Fruit fly (Drosophila melanogaster) whole organism, prepupa: ENCODE data around the gene CG6761.

Experiments
- Blimp-1 ChIP-seq: fragments of 200-800 bp; sonication (Bioruptor generic); optimal IDR thresholded peaks from 3 replicates; lab custom pipeline; 2017; ENCODE audit warnings: missing biosample characterization, missing genetic modification characterization, mild to moderate bottlenecking, moderate library complexity, missing genetic modification reagents
- CG10631 ChIP-seq: fragments of 200-800 bp; sonication (Bioruptor generic); optimal IDR thresholded peaks from 2 replicates; lab custom pipeline; 2016; ENCODE audit warnings: missing biosample characterization, missing genetic modification characterization
- CG11294 ChIP-seq: fragments of 200-800 bp; sonication (Bioruptor generic); IDR thresholded peaks from 2 replicates; pipeline ENCODE4 v1.3.6; 2022; ENCODE audit warnings: missing biosample characterization, missing genetic modification characterization
- CG11762 ChIP-seq: fragments of 200-800 bp; sonication (Bioruptor generic); optimal IDR thresholded peaks from 3 replicates; lab custom pipeline; 2016; ENCODE audit warnings: missing biosample characterization, missing genetic modification characterization; ENCODE audit not compliant: insufficient read depth
- CG11902 ChIP-seq: fragments of 200-800 bp; sonication (Bioruptor generic); optimal IDR thresholded peaks from 3 replicates; lab custom pipeline; 2016; ENCODE audit warnings: missing biosample characterization, missing genetic modification characterization
- CG15336 ChIP-seq: fragments of 200-800 bp; sonication (Bioruptor generic); IDR thresholded peaks from 2 replicates; pipeline ENCODE4 v1.3.6; 2022; ENCODE audit warnings: missing biosample characterization, missing genetic modification characterization
- CG1621 ChIP-seq: fragments of 200-800 bp; sonication (Bioruptor generic); optimal IDR thresholded peaks from 3 replicates; lab custom pipeline; 2018; ENCODE audit warnings: missing biosample characterization, mild to moderate bottlenecking, missing genetic modification characterization
- CG16779 ChIP-seq: fragments of 200-800 bp; sonication (Bioruptor generic); optimal IDR thresholded peaks from 3 replicates; lab custom pipeline; 2017; ENCODE audit warnings: missing biosample characterization, mild to moderate bottlenecking, missing genetic modification characterization
- CG3032 ChIP-seq: fragments of 200-800 bp; optimal IDR thresholded peaks from 2 replicates; lab custom pipeline; 2019; ENCODE audit warnings: missing biosample characterization, mild to moderate bottlenecking, missing genetic modification characterization, moderate library complexity
- CG32006 ChIP-seq: fragments of 200-800 bp; sonication (Bioruptor generic); optimal IDR thresholded peaks from 3 replicates; lab custom pipeline; 2017; ENCODE audit warnings: missing biosample characterization, mild to moderate bottlenecking, missing genetic modification characterization
- CG34406 ChIP-seq: fragments of 200-800 bp; sonication (Bioruptor generic); optimal IDR thresholded peaks from 3 replicates; lab custom pipeline; 2016; ENCODE audit warnings: missing biosample characterization, missing genetic modification characterization
- CG6276 ChIP-seq: fragments of 200-800 bp; sonication (Bioruptor generic); optimal IDR thresholded peaks from 2 replicates; lab custom pipeline; 2017; ENCODE audit warnings: missing biosample characterization, mild to moderate bottlenecking, missing genetic modification characterization
- CG6792 ChIP-seq: fragments of 200-800 bp; sonication (Bioruptor generic); optimal IDR thresholded peaks from 3 replicates; lab custom pipeline; 2016; ENCODE audit warnings: missing biosample characterization, missing genetic modification characterization
- CG6808 ChIP-seq: fragments of 200-800 bp; sonication (Bioruptor generic); optimal IDR thresholded peaks from 3 replicates; lab custom pipeline; 2017; ENCODE audit warnings: missing biosample characterization, missing genetic modification characterization, mild to moderate bottlenecking, moderate library complexity, missing genetic modification reagents
- CG6854 ChIP-seq: fragments of 200-800 bp; sonication (Bioruptor generic); optimal IDR thresholded peaks from 2 replicates; lab custom pipeline; 2017; ENCODE audit warnings: missing biosample characterization, mild to moderate bottlenecking, missing genetic modification characterization
- CG8119 ChIP-seq: fragments of 200-800 bp; sonication (Bioruptor generic); IDR thresholded peaks from 3 replicates; pipeline ENCODE4 v1.3.6; 2022; ENCODE audit warnings: missing biosample characterization, missing genetic modification characterization
- CG9139 ChIP-seq: fragments of 200-800 bp; sonication (Bioruptor generic); optimal IDR thresholded peaks from 3 replicates; lab custom pipeline; 2017; ENCODE audit warnings: missing biosample characterization, mild to moderate bottlenecking, missing genetic modification characterization
- Eip75B ChIP-seq: fragments of 200-800 bp; sonication (Bioruptor generic); optimal IDR thresholded peaks from 3 replicates; lab custom pipeline; 2016; ENCODE audit warnings: missing biosample characterization, missing genetic modification characterization
- Eip78C ChIP-seq: fragments of 200-800 bp; sonication (Bioruptor generic); peaks from one replicate; lab custom pipeline; 2016; ENCODE audit warnings: missing biosample characterization, missing genetic modification characterization
- Hr39 ChIP-seq: fragments of 200-800 bp; sonication (Bioruptor generic); optimal IDR thresholded peaks from 2 replicates; lab custom pipeline; 2016; ENCODE audit warnings: missing biosample characterization, missing genetic modification characterization
- Lpt ChIP-seq: fragments of 200-800 bp; sonication (Bioruptor generic); optimal IDR thresholded peaks from 3 replicates; lab custom pipeline; 2016; ENCODE audit warnings: missing biosample characterization, missing genetic modification characterization
- Met ChIP-seq: fragments of 200-800 bp; sonication (Bioruptor generic); optimal IDR thresholded peaks from 3 replicates; lab custom pipeline; 2016; ENCODE audit warnings: missing biosample characterization, missing genetic modification characterization
- OdsH ChIP-seq: fragments of 200-800 bp; sonication (Bioruptor generic); optimal IDR thresholded peaks from 3 replicates; lab custom pipeline; 2016; ENCODE audit warnings: missing biosample characterization, missing genetic modification characterization
- Sox102F ChIP-seq: fragments of 200-800 bp; sonication (Bioruptor generic); optimal IDR thresholded peaks from 2 replicates; lab custom pipeline; 2016; ENCODE audit warnings: missing biosample characterization, mild to moderate bottlenecking, missing genetic modification characterization
- dsx ChIP-seq: fragments of 200-800 bp; optimal IDR thresholded peaks from 3 replicates; lab custom pipeline; 2019; ENCODE audit warnings: missing biosample characterization, mild to moderate bottlenecking, missing genetic modification characterization, moderate library complexity; ENCODE audit not compliant: poor library complexity, severe bottlenecking
- eg ChIP-seq: fragments of 200-800 bp; sonication (Bioruptor generic); IDR thresholded peaks from 3 replicates; pipeline ENCODE4 v1.3.6; 2022; ENCODE audit warnings: missing biosample characterization, missing genetic modification characterization
- fd59A ChIP-seq: fragments of 200-800 bp; sonication (Bioruptor generic); optimal IDR thresholded peaks from 2 replicates; lab custom pipeline; 2017; ENCODE audit warnings: missing biosample characterization, mild to moderate bottlenecking, missing genetic modification characterization, missing genetic modification reagents
- fd85E ChIP-seq: fragments of 200-800 bp; sonication (Bioruptor generic); optimal IDR thresholded peaks from 3 replicates; lab custom pipeline; 2016; ENCODE audit warnings: missing biosample characterization, missing genetic modification characterization
- fkh ChIP-seq: fragments of 200-800 bp; sonication (Bioruptor generic); optimal IDR thresholded peaks from 3 replicates; lab custom pipeline; 2017; ENCODE audit warnings: missing biosample characterization, mild to moderate bottlenecking, missing genetic modification characterization, moderate library complexity
- lz ChIP-seq: fragments of 200-800 bp; sonication (Bioruptor generic); optimal IDR thresholded peaks from 3 replicates; lab custom pipeline; 2016; ENCODE audit warnings: missing biosample characterization, missing genetic modification characterization
- net ChIP-seq: fragments of 200-800 bp; sonication (Bioruptor generic); optimal IDR thresholded peaks from 3 replicates; lab custom pipeline; 2016; ENCODE audit warnings: missing biosample characterization, missing genetic modification characterization
- pdm3 ChIP-seq: fragments of 200-800 bp; sonication (Bioruptor generic); optimal IDR thresholded peaks from 3 replicates; lab custom pipeline; 2016; ENCODE audit warnings: missing biosample characterization, missing genetic modification characterization
- salr ChIP-seq, 2 experiments: fragments of 200-800 bp; sonication (Bioruptor generic); optimal IDR thresholded peaks; 3 replicates each; lab custom pipeline; 2016 to 2018; ENCODE audit warnings: missing biosample characterization in 2 of 2, missing genetic modification characterization in 2 of 2, mild to moderate bottlenecking in 1 of 2
- ss ChIP-seq, 2 experiments: fragments of 200-800 bp; sonication (Bioruptor generic); optimal IDR thresholded peaks; 2 replicates in 1 of 2; 3 replicates in 1 of 2; lab custom pipeline; 2017 to 2018; ENCODE audit warnings: mild to moderate bottlenecking in 2 of 2, missing biosample characterization in 2 of 2, missing genetic modification characterization in 2 of 2, moderate library complexity in 1 of 2
- svp ChIP-seq: fragments of 200-800 bp; sonication (Bioruptor generic); peaks from one replicate; lab custom pipeline; 2016; ENCODE audit warnings: missing biosample characterization, missing genetic modification characterization
- vri ChIP-seq: fragments of 200-800 bp; sonication (Bioruptor generic); optimal IDR thresholded peaks from 3 replicates; lab custom pipeline; 2016; ENCODE audit warnings: missing biosample characterization, mild to moderate bottlenecking, missing genetic modification characterization

The CG6761 gene

dm6 chr3L:9718929-9719328, 15.5 kb upstream of the CG6761 start, which contains the start of the genes CG18178 and CG14174 (continued):
- TF ChIP-seq Eip75B (GFP tag; lab: Kevin White, UChicago) (no peak), CG3032 (peak; percentile 78), svp (no peak), vri (no peak), CG11902 (peak; percentile 41), dsx (GFP tag; lab: Kevin White, UChicago) (peak; percentile 61), CG11762 (peak; percentile 37), CG6792 (peak; percentile 15), CG6854 (GFP tag; lab: Kevin White, UChicago) (peak; percentile 5), fd85E (GFP tag; lab: Kevin White, UChicago) (no peak), CG8119 (GFP tag; lab: Robert Waterston, UW) (no peak; the same call in 2 of the 3 replicates), salr (GFP tag; optimal IDR thresholded peaks at IDR 0.05; lab: Kevin White, UChicago) (peak in 1 of 2 experiments; percentile 36), CG16779 (tag; lab: Kevin White, UChicago) (no peak), Blimp-1 (GFP tag; lab: Kevin White, UChicago) (no peak), fd59A (GFP tag; lab: Kevin White, UChicago) (no peak)
- TF ChIP-seq, all 60 proteins: peak for 22

- no peak for TF ChIP-seq lz
Observed at dm6 chr3L:9717839-9718238, 14.4 kb upstream of the CG6761 start.

dm6 chr3L:9717101-9717500, 13.7 kb upstream of the CG6761 start:
- no peak for TF ChIP-seq fd85E (GFP tag; lab: Kevin White, UChicago)
- TF ChIP-seq CG16779 (tag; lab: Kevin White, UChicago) = peak; percentile 14

- peak; percentile 22 for TF ChIP-seq dsx (GFP tag; lab: Kevin White, UChicago)
- peak in 1 of 2 experiments; percentile 29 for TF ChIP-seq ss (GFP tag; optimal IDR thresholded peaks at IDR 0.05; lab: Kevin White, UChicago)
- peak; percentile 98 for TF ChIP-seq svp
- no peak for TF ChIP-seq Lpt (GFP tag; lab: Kevin White, UChicago)
- TF ChIP-seq CG11762 = no peak
- no peak for TF ChIP-seq CG34406 (GFP tag; lab: Kevin White, UChicago)
- TF ChIP-seq net (GFP tag; lab: Kevin White, UChicago) = no peak
Observed at dm6 chr3L:9716595-9716994, 13.2 kb upstream of the CG6761 start.

- peak; percentile 63 for TF ChIP-seq vri
- TF ChIP-seq ss (GFP tag; optimal IDR thresholded peaks at IDR 0.05; lab: Kevin White, UChicago) = peak; percentile 5 to 52
- TF ChIP-seq CG34406 (GFP tag; lab: Kevin White, UChicago) = no peak
- no peak for TF ChIP-seq Lpt (GFP tag; lab: Kevin White, UChicago)
- peak; percentile 62 for TF ChIP-seq Eip78C (GFP tag; lab: Kevin White, UChicago)
- peak; percentile 51 for TF ChIP-seq CG6854 (GFP tag; lab: Kevin White, UChicago)
- no peak for TF ChIP-seq dsx (GFP tag; lab: Kevin White, UChicago)
- TF ChIP-seq CG1621 (tag; lab: Kevin White, UChicago) = peak; percentile 42
- TF ChIP-seq fkh = peak; percentile 64
Observed at dm6 chr3L:9714537-9715144, 11.2 kb upstream of the CG6761 start.

dm6 chr3L:9713828-9714536, 10.6 kb upstream of the CG6761 start, which contains the start of gene vsg:
vsg (plus strand) TSS chr3L:9714324.
- no peak for TF ChIP-seq CG6276 (GFP tag; lab: Kevin White, UChicago)
- peak; percentile 82 for TF ChIP-seq CG8119 (GFP tag; lab: Robert Waterston, UW)
- TF ChIP-seq Lpt (GFP tag; lab: Kevin White, UChicago) = peak; percentile 52
- TF ChIP-seq CG6808 (GFP tag; lab: Kevin White, UChicago) = peak; percentile 64
- no peak for TF ChIP-seq Sox102F (GFP tag; lab: Kevin White, UChicago)
- no peak for TF ChIP-seq pdm3
- TF ChIP-seq OdsH (GFP tag; lab: Kevin White, UChicago) = peak; percentile 77
- TF ChIP-seq CG6792 = peak; percentile 59
- TF ChIP-seq CG10631 (GFP tag; lab: Kevin White, UChicago) = peak; percentile 90
- TF ChIP-seq CG11902 = peak; percentile 54
- TF ChIP-seq CG6854 (GFP tag; lab: Kevin White, UChicago) = no peak
- no peak for TF ChIP-seq Eip75B (GFP tag; lab: Kevin White, UChicago)
- peak; percentile 10 for TF ChIP-seq CG11762
- TF ChIP-seq eg (GFP tag; lab: Robert Waterston, UW) = peak; percentile 69; the same call in 2 of the 3 replicates
- TF ChIP-seq CG11294 (GFP tag; lab: Robert Waterston, UW) = peak; percentile 53; the same call in 1 of the 2 replicates
- peak; percentile 87 for TF ChIP-seq vri
- TF ChIP-seq CG9139 (GFP tag; lab: Kevin White, UChicago) = peak; percentile 24
- TF ChIP-seq Met (GFP tag; lab: Kevin White, UChicago) = peak; percentile 60
- 0 out of 2 replicates have a peak, but pooled peaks have one; percentile 62 for TF ChIP-seq CG15336
- peak; percentile 21 for TF ChIP-seq net (GFP tag; lab: Kevin White, UChicago)
- TF ChIP-seq CG32006 (GFP tag; lab: Kevin White, UChicago) = peak; percentile 83
- TF ChIP-seq Hr39 (GFP tag; lab: Kevin White, UChicago) = peak; percentile 54
